Fruit fly (Drosophila melanogaster): ENCODE measurements around the gene CG32086.

The CG32086 gene

dm6 chr3L:11533704-11534319, 50.1 kb downstream of the CG32086 start (continued):
- TF ChIP-seq sob (GFP tag; IDR thresholded peaks at IDR 0.05) (peak; percentile 51), al (GFP tag; IDR thresholded peaks at IDR 0.05) (peak; percentile 50; the same call in 1 of the 2 replicates), salm (tag; optimal IDR thresholded peaks at IDR 0.05) (no peak), prd (optimal IDR thresholded peaks at IDR 0.05) (no peak), prd (GFP tag; IDR thresholded peaks at IDR 0.05) (peak; percentile 32; the same call in 2 of the 3 replicates), sr (GFP tag; IDR thresholded peaks at IDR 0.05) (no peak), CG15514 (GFP tag; optimal IDR thresholded peaks at IDR 0.05) (peak; percentile 14), pho (GFP tag; optimal IDR thresholded peaks at IDR 0.05) (peak; percentile 40), org-1 (GFP tag; optimal IDR thresholded peaks at IDR 0.05) (peak; percentile 61), Bteb2 (GFP tag; optimal IDR thresholded peaks at IDR 0.05) (peak; percentile 24), fu2 (GFP tag; optimal IDR thresholded peaks at IDR 0.05) (peak; percentile 15), pum (GFP tag; optimal IDR thresholded peaks at IDR 0.05) (peak; percentile 38), zen2 (GFP tag; IDR thresholded peaks at IDR 0.05; ENCODE audit: partially characterized antibody) (no peak), CG13894 (tag; optimal IDR thresholded peaks at IDR 0.05) (peak; percentile 13), CG2712 (tag; optimal IDR thresholded peaks at IDR 0.05) (peak; percentile 17), unpg (GFP tag; optimal IDR thresholded peaks at IDR 0.05) (peak; percentile 45), Max (GFP tag; optimal IDR thresholded peaks at IDR 0.05) (peak; percentile 25), Meics (GFP tag; optimal IDR thresholded peaks at IDR 0.05) (peak; percentile 68), Dbx (GFP tag; IDR thresholded peaks at IDR 0.05) (no peak), odd (GFP tag; optimal IDR thresholded peaks at IDR 0.05) (peak; percentile 44), CG17612 (GFP tag; IDR thresholded peaks at IDR 0.05) (no peak), CG15479 (GFP tag; optimal IDR thresholded peaks at IDR 0.05) (no peak), lmd (GFP tag; IDR thresholded peaks at IDR 0.05) (peak; percentile 56; the same call in 1 of the 2 replicates), caup (GFP tag; optimal IDR thresholded peaks at IDR 0.05; ENCODE audit: severe bottlenecking) (peak; percentile 41), CG1832 (GFP tag; optimal IDR thresholded peaks at IDR 0.05) (no peak), CG7357 (GFP tag; IDR thresholded peaks at IDR 0.05) (no peak), CG31441 (GFP tag; IDR thresholded peaks at IDR 0.05) (peak; percentile 56; the same call in 1 of the 2 replicates), CG4424 (GFP tag; optimal IDR thresholded peaks at IDR 0.05) (peak; percentile 33), mam (GFP tag; optimal IDR thresholded peaks at IDR 0.05) (peak; percentile 45), pnt (GFP tag; optimal IDR thresholded peaks at IDR 0.05) (peak; percentile 36), CG13424 (tag; optimal IDR thresholded peaks at IDR 0.05) (peak; percentile 56), phol (tag; optimal IDR thresholded peaks at IDR 0.05) (peak; percentile 19), CG9437 (GFP tag; optimal IDR thresholded peaks at IDR 0.05) (peak; percentile 30), bsh (GFP tag; optimal IDR thresholded peaks at IDR 0.05) (peak in 1 of 2 experiments; percentile 1), CG14014 (GFP tag; IDR thresholded peaks at IDR 0.05) (peak; percentile 48), ind (GFP tag; optimal IDR thresholded peaks at IDR 0.05) (peak; percentile 43), Bdp1 (GFP tag; optimal IDR thresholded peaks at IDR 0.05) (no peak), nmo (GFP tag; optimal IDR thresholded peaks at IDR 0.05) (peak; percentile 45), Xbp1 (GFP tag; optimal IDR thresholded peaks at IDR 0.05) (peak; percentile 5), kah (GFP tag; optimal IDR thresholded peaks at IDR 0.05) (no peak), gem (tag; optimal IDR thresholded peaks at IDR 0.05) (peak; percentile 69), otp (GFP tag; IDR thresholded peaks at IDR 0.05) (no peak), Hr3 (GFP tag; optimal IDR thresholded peaks at IDR 0.05) (no peak), CG2120 (GFP tag; optimal IDR thresholded peaks at IDR 0.05) (peak; percentile 75), insv (GFP tag; optimal IDR thresholded peaks at IDR 0.05) (no peak), CG9932 (GFP tag; IDR thresholded peaks at IDR 0.05) (peak; percentile 63), cwo (GFP tag; optimal IDR thresholded peaks at IDR 0.05) (peak; percentile 60), CG8290 (GFP tag; optimal IDR thresholded peaks at IDR 0.05) (no peak), CG8290 (tag; optimal IDR thresholded peaks at IDR 0.05) (peak in 1 of 2 experiments; percentile 52), CrebB (tag; optimal IDR thresholded peaks at IDR 0.05) (no peak)
